Worm (Caenorhabditis elegans) whole organism, L4/young adult: Measurements from ENCODE around the gene C17H12.8.
A peak's percentile ranks its signal among the peaks of the same experiment; 100 is the strongest.

Experiments
- W03F9.2 ChIP-seq: fragments of 150-350 bp; optimal IDR thresholded peaks from 2 replicates; lab custom pipeline; 2014; ENCODE audit warnings: missing biosample characterization, missing genetic modification characterization
- dao-5 ChIP-seq: sonication (generic microtip); optimal IDR thresholded peaks from 2 replicates; lab custom pipeline; 2016; ENCODE audit warnings: missing genotype, missing genetic modification characterization, moderate library complexity, missing compliant biosample characterization
- him-1 ChIP-seq: sonication (generic microtip); optimal IDR thresholded peaks from 2 replicates; lab custom pipeline; 2016; ENCODE audit warnings: missing genotype, missing genetic modification reagents, missing genetic modification characterization, missing compliant biosample characterization

Gene C17H12.8

ce11 chrIV:6834705-6835104 is 16.2 kb downstream of the C17H12.8 start:
- TF ChIP-seq dao-5 = no peak
- no peak for TF ChIP-seq him-1
- TF ChIP-seq W03F9.2 (tag; lab: Kevin White, UChicago) = no peak

ce11 chrIV:6836769-6837168 is 18.3 kb downstream of the C17H12.8 start:
- TF ChIP-seq him-1 (no peak), W03F9.2 (tag; lab: Kevin White, UChicago) (no peak), dao-5 (no peak)

- peak; percentile 63 for TF ChIP-seq him-1
- TF ChIP-seq dao-5 = no peak
- peak; percentile 66 for TF ChIP-seq W03F9.2 (tag; lab: Kevin White, UChicago)
Measured at ce11 chrIV:6839091-6839522, 20.6 kb downstream of the C17H12.8 start.

- TF ChIP-seq W03F9.2 (tag; lab: Kevin White, UChicago) (no peak), dao-5 (no peak), him-1 (no peak)
Measured at ce11 chrIV:6841562-6842282, 23.2 kb downstream of the C17H12.8 start.

- no peak for TF ChIP-seq W03F9.2 (tag; lab: Kevin White, UChicago)
- TF ChIP-seq dao-5 = no peak
- no peak for TF ChIP-seq him-1
Measured at ce11 chrIV:6842470-6843008, 24.0 kb downstream of the C17H12.8 start, which contains the start of gene lip-1. Gene lip-1, plus strand, starts transcription at chrIV:6842958.

ce11 chrIV:6852727-6853126 is 34.2 kb downstream of the C17H12.8 start:
- no peak for TF ChIP-seq him-1
- no peak for TF ChIP-seq dao-5
- no peak for TF ChIP-seq W03F9.2 (tag; lab: Kevin White, UChicago)

ce11 chrIV:6859270-6859669 is 40.8 kb downstream of the C17H12.8 start, which contains the start of gene R13H7.2:
Gene R13H7.2, minus strand, starts transcription at chrIV:6859370.
- TF ChIP-seq W03F9.2 (tag; lab: Kevin White, UChicago) (no peak), dao-5 (no peak), him-1 (no peak)

ce11 chrIV:6867791-6868190 is 49.3 kb downstream of the C17H12.8 start, which contains the start of gene srx-20:
Gene srx-20, plus strand, starts transcription at chrIV:6868091.
- TF ChIP-seq W03F9.2 (tag; lab: Kevin White, UChicago) = no peak
- TF ChIP-seq him-1 = no peak
- no peak for TF ChIP-seq dao-5
